Fruit fly (Drosophila melanogaster): Measurements from ENCODE around the gene GATAd.
A peak's percentile ranks its signal among the peaks of the same experiment; 100 is the strongest.

The GATAd gene

DNA sequence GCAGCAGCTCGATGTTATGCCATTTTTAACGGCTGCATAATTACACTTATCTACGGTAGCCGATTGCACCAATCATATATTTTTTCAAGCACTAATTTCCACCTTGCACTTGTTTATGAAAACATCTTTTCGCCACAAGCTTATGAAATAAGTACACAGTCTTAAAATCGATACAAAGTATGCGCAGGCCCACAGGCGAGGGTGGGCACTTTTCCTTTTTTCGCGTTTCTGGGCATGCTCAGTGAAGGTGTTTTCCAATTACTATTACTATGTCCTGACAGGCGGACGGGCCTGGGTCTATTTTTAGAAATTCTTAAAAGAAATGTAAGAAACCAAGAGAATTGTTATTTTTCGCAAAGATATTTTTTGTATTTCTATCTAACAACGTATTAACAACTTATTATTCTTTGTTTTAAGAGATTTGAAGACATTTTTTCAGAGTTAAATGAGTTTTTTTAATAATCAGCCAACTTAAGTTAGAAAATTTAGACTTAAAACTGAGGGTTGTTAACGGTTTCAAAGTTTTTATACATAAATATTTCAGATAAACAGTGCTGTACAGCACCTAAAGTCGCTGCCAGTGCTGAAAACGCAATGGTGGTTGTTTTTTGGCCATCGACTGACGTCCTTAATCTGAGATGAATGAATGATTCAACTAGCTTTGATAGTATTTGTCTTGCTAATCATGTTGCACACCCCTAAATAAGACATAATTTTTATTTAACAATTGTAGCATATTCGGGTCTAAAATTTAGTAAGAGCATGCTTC lies 22.7 kb upstream of the GATAd start, which contains the start of gene Cdk5alpha (continued):
- TF ChIP-seq bsh (GFP tag; optimal IDR thresholded peaks at IDR 0.05): no peak
- TF ChIP-seq Eip74EF (GFP tag; optimal IDR thresholded peaks at IDR 0.05): no peak
- no peak for TF ChIP-seq CG7556 (GFP tag; optimal IDR thresholded peaks at IDR 0.05)
- peak; percentile 92 for TF ChIP-seq onecut (GFP tag; IDR thresholded peaks at IDR 0.05)
- peak; percentile 5 for TF ChIP-seq CG14710 (tag; optimal IDR thresholded peaks at IDR 0.05)
- TF ChIP-seq CHES-1-like (GFP tag; optimal IDR thresholded peaks at IDR 0.05): peak; percentile 21
- TF ChIP-seq trem (tag; optimal IDR thresholded peaks at IDR 0.05): peak; percentile 31
- peak; percentile 18 for TF ChIP-seq CG2116 (GFP tag; optimal IDR thresholded peaks at IDR 0.05)
- no peak for TF ChIP-seq CG13123 (GFP tag; optimal IDR thresholded peaks at IDR 0.05)
- TF ChIP-seq ab (GFP tag; optimal IDR thresholded peaks at IDR 0.05): no peak

DNA sequence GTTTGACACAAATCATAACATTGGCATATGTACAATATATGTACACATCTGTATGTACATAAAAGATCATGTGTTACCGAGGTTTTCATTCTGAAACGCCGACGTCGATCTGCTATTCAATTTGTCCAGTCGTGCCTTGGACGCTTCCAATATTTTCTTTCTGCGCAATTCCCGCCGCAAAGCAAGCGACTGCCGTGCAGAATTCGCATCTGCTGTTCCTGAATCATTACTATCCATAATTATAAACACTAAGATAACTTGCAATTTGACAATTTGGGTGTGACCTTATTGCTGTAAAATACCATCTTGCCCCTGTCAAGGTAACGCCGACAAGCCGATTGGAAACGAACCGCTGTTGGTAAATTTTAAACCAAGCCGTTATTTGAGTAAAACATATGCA lies 21.7 kb upstream of the GATAd start:
- TF ChIP-seq scrt (GFP tag; optimal IDR thresholded peaks at IDR 0.05): no peak
- no peak for TF ChIP-seq bcd (GFP tag; optimal IDR thresholded peaks at IDR 0.05)
- peak; percentile 83 for TF ChIP-seq MESR4 (GFP tag; optimal IDR thresholded peaks at IDR 0.05)
- TF ChIP-seq toy (GFP tag; IDR thresholded peaks at IDR 0.05): no peak
- TF ChIP-seq CG6791 (GFP tag; IDR thresholded peaks at IDR 0.05; ENCODE audit: partially characterized antibody): 0 out of 3 replicates have a peak, but pooled peaks have one; percentile 36
- TF ChIP-seq Poxn (GFP tag; IDR thresholded peaks at IDR 0.05): no peak
- TF ChIP-seq CG12659 (GFP tag; optimal IDR thresholded peaks at IDR 0.05): peak; percentile 62
- peak; percentile 42 for TF ChIP-seq Sry-δ (GFP tag; optimal IDR thresholded peaks at IDR 0.05)
- no peak for TF ChIP-seq gsb (GFP tag; IDR thresholded peaks at IDR 0.05)
- peak; percentile 54 for TF ChIP-seq Ets65A (GFP tag)
- no peak for TF ChIP-seq Chrac-16 (GFP tag; optimal IDR thresholded peaks at IDR 0.05)
- peak; percentile 42; the same call in 1 of the 2 replicates for TF ChIP-seq CG13287 (GFP tag; IDR thresholded peaks at IDR 0.05; ENCODE audit: partially characterized antibody)
- no peak for TF ChIP-seq CG11696 (GFP tag; IDR thresholded peaks at IDR 0.05)
- no peak for TF ChIP-seq CG6654 (GFP tag; optimal IDR thresholded peaks at IDR 0.05)
- TF ChIP-seq H2.0 (GFP tag; IDR thresholded peaks at IDR 0.05): no peak
- TF ChIP-seq YL-1 (GFP tag; optimal IDR thresholded peaks at IDR 0.05): peak; percentile 21
- peak; percentile 41 for TF ChIP-seq Dp (GFP tag; optimal IDR thresholded peaks at IDR 0.05)
- TF ChIP-seq bbx (GFP tag; IDR thresholded peaks at IDR 0.05; ENCODE audit: partially characterized antibody): no peak
- no peak for TF ChIP-seq CG6813 (GFP tag; optimal IDR thresholded peaks at IDR 0.05)
- peak; percentile 10 for TF ChIP-seq CG3995 (GFP tag; optimal IDR thresholded peaks at IDR 0.05)
- no peak for TF ChIP-seq slbo (GFP tag; IDR thresholded peaks at IDR 0.05)
- no peak for TF ChIP-seq CG18619 (GFP tag; optimal IDR thresholded peaks at IDR 0.05)
- no peak for TF ChIP-seq sd (tag; optimal IDR thresholded peaks at IDR 0.05)
- peak; percentile 28 for TF ChIP-seq Sin3A (optimal IDR thresholded peaks at IDR 0.05)
- no peak for TF ChIP-seq odd (GFP tag; optimal IDR thresholded peaks at IDR 0.05)
- TF ChIP-seq gcm2 (GFP tag; optimal IDR thresholded peaks at IDR 0.05): no peak
- no peak for TF ChIP-seq CG17912 (GFP tag; optimal IDR thresholded peaks at IDR 0.05)
- no peak for TF ChIP-seq CG7963 (GFP tag; IDR thresholded peaks at IDR 0.05; ENCODE audit: partially characterized antibody)
- TF ChIP-seq gem (tag; optimal IDR thresholded peaks at IDR 0.05): no peak
- no peak for TF ChIP-seq CG15269 (tag; optimal IDR thresholded peaks at IDR 0.05)
- no peak for TF ChIP-seq CG8359 (GFP tag; optimal IDR thresholded peaks at IDR 0.05; ENCODE audit: borderline replicate concordance)
- TF ChIP-seq zen (tag; optimal IDR thresholded peaks at IDR 0.05): peak; percentile 26
- TF ChIP-seq CG8281 (tag; optimal IDR thresholded peaks at IDR 0.05): no peak
- TF ChIP-seq CG4617 (GFP tag; optimal IDR thresholded peaks at IDR 0.05; ENCODE audit: borderline replicate concordance): peak; percentile 76
- TF ChIP-seq CG1832 (GFP tag; optimal IDR thresholded peaks at IDR 0.05): no peak
- no peak for TF ChIP-seq CG16779 (GFP tag; IDR thresholded peaks at IDR 0.05)
- TF ChIP-seq TFAM (GFP tag; optimal IDR thresholded peaks at IDR 0.05): no peak
- no peak for TF ChIP-seq CG11093 (GFP tag; IDR thresholded peaks at IDR 0.05)

Data from whole organism, embryonic.